Fruit fly (Drosophila melanogaster) whole organism, adult: ENCODE data around the gene CG6168.
A peak's percentile ranks its signal among the peaks of the same experiment; 100 is the strongest.

Experiments
- CG11617 ChIP-seq: fragments of 200-800 bp; sonication (Bioruptor generic); optimal IDR thresholded peaks from 2 replicates; lab custom pipeline; 2017; ENCODE audit warnings: mild to moderate bottlenecking, missing biosample characterization, missing genetic modification reagents, missing genetic modification characterization
- CG12768 ChIP-seq: fragments of 200-800 bp; sonication (Bioruptor generic); optimal IDR thresholded peaks from 2 replicates; lab custom pipeline; 2017; ENCODE audit warnings: missing biosample characterization, missing genetic modification characterization, mild to moderate bottlenecking, moderate library complexity, missing genetic modification reagents
- CG14711 ChIP-seq: fragments of 200-800 bp; sonication (Bioruptor generic); optimal IDR thresholded peaks from 2 replicates; lab custom pipeline; 2018; ENCODE audit warnings: missing biosample characterization, mild to moderate bottlenecking, missing genetic modification characterization, moderate library complexity
- CG33017 ChIP-seq: fragments of 200-800 bp; sonication (Bioruptor generic); optimal IDR thresholded peaks from 2 replicates; lab custom pipeline; 2018; ENCODE audit warnings: missing biosample characterization, mild to moderate bottlenecking, missing genetic modification characterization, moderate library complexity
- CG5204 ChIP-seq: fragments of 200-800 bp; sonication (Bioruptor generic); optimal IDR thresholded peaks from 2 replicates; lab custom pipeline; 2016; ENCODE audit warnings: missing biosample characterization, missing genetic modification characterization
- CG7045 ChIP-seq: fragments of 200-800 bp; sonication (Bioruptor generic); optimal IDR thresholded peaks from 2 replicates; lab custom pipeline; 2017; ENCODE audit warnings: missing biosample characterization, mild to moderate bottlenecking, missing genetic modification characterization
- CG7101 ChIP-seq: fragments of 200-800 bp; sonication (Bioruptor generic); optimal IDR thresholded peaks from 2 replicates; lab custom pipeline; 2018; ENCODE audit warnings: missing biosample characterization, mild to moderate bottlenecking, missing genetic modification characterization, moderate library complexity
- Clk ChIP-seq: fragments of 200-800 bp; sonication (Bioruptor generic); optimal IDR thresholded peaks from 2 replicates; lab custom pipeline; 2017; ENCODE audit warnings: missing biosample characterization, missing genetic modification characterization
- Crg-1 ChIP-seq: fragments of 200-800 bp; sonication (Bioruptor generic); optimal IDR thresholded peaks from 2 replicates; lab custom pipeline; 2016; ENCODE audit warnings: missing biosample characterization, missing genetic modification characterization
- Hr96 ChIP-seq: fragments of 200-800 bp; sonication (Bioruptor generic); optimal IDR thresholded peaks from 2 replicates; lab custom pipeline; 2016; ENCODE audit warnings: missing biosample characterization, missing genetic modification characterization
- Mnt ChIP-seq: fragments of 200-800 bp; sonication (Bioruptor generic); optimal IDR thresholded peaks from 2 replicates; lab custom pipeline; 2016; ENCODE audit warnings: missing biosample characterization, mild to moderate bottlenecking, missing genetic modification characterization
- bab1 ChIP-seq: fragments of 200-800 bp; sonication (Bioruptor generic); optimal IDR thresholded peaks from 3 replicates; lab custom pipeline; 2019; ENCODE audit warnings: missing biosample characterization, mild to moderate bottlenecking, missing genetic modification characterization, moderate library complexity
- cic ChIP-seq: fragments of 200-800 bp; sonication (Bioruptor generic); optimal IDR thresholded peaks from 2 replicates; lab custom pipeline; 2017; ENCODE audit warnings: missing biosample characterization, mild to moderate bottlenecking, missing genetic modification characterization, moderate library complexity
- cnc ChIP-seq, 2 experiments: fragments of >200 bp; optimal IDR thresholded peaks; 2 replicates each; lab custom pipeline; 2017
- kay ChIP-seq: fragments of 200-800 bp; sonication (Bioruptor generic); peaks from one replicate; lab custom pipeline; 2016; ENCODE audit warnings: missing biosample characterization, missing genetic modification characterization, borderline replicate concordance
- ovo ChIP-seq: fragments of 200-800 bp; sonication (Bioruptor generic); optimal IDR thresholded peaks from 2 replicates; lab custom pipeline; 2016; ENCODE audit warnings: missing biosample characterization, missing genetic modification characterization
- pad ChIP-seq: fragments of 200-800 bp; sonication (Bioruptor generic); optimal IDR thresholded peaks from 3 replicates; lab custom pipeline; 2017; ENCODE audit warnings: missing biosample characterization, missing genetic modification characterization, mild to moderate bottlenecking, moderate library complexity, missing genetic modification reagents
- tj ChIP-seq: fragments of 200-800 bp; sonication (Bioruptor generic); optimal IDR thresholded peaks from 3 replicates; lab custom pipeline; 2017; ENCODE audit warnings: missing biosample characterization, mild to moderate bottlenecking, missing genetic modification characterization, moderate library complexity
- toe ChIP-seq: fragments of 200-800 bp; sonication (Bioruptor generic); optimal IDR thresholded peaks from 2 replicates; lab custom pipeline; 2016; ENCODE audit warnings: missing biosample characterization, missing genetic modification characterization

CG6168 gene

dm6 chr3L:11321619-11322018, at the start of gene CG6168:
CG6168 (minus strand) TSS chr3L:11321719.
- no peak for TF ChIP-seq Hr96 (GFP tag; lab: Kevin White, UChicago)

- TF ChIP-seq cnc (optimal IDR thresholded peaks at IDR 0.05; lab: Kevin White, UChicago): no peak
- TF ChIP-seq cic: no peak
- TF ChIP-seq tj (GFP tag; lab: Kevin White, UChicago): no peak
- no peak for TF ChIP-seq kay
- TF ChIP-seq toe: no peak
- no peak for TF ChIP-seq CG33017 (tag; lab: Kevin White, UChicago)
- TF ChIP-seq Clk (GFP tag; lab: Kevin White, UChicago): no peak
- no peak for TF ChIP-seq Crg-1 (GFP tag; lab: Kevin White, UChicago)
- TF ChIP-seq CG7045: no peak
These were observed 48.5 kb upstream of the CG6168 start for dm6 chr3L:11369778-11370684.

- no peak for TF ChIP-seq CG5204 (GFP tag; lab: Kevin White, UChicago)
These were observed 47.1 kb upstream of the CG6168 start for dm6 chr3L:11368319-11369299.

dm6 chr3L:11367797-11368196, 46.3 kb upstream of the CG6168 start:
- TF ChIP-seq CG12768: no peak
- no peak for TF ChIP-seq CG7045
- TF ChIP-seq tj (GFP tag; lab: Kevin White, UChicago): no peak
- TF ChIP-seq CG7101 (tag; lab: Kevin White, UChicago): no peak
- TF ChIP-seq Mnt (GFP tag; lab: Kevin White, UChicago): no peak
- no peak for TF ChIP-seq CG11617 (GFP tag; lab: Kevin White, UChicago)
- TF ChIP-seq CG5204 (GFP tag; lab: Kevin White, UChicago): no peak
- TF ChIP-seq Crg-1 (GFP tag; lab: Kevin White, UChicago): no peak
- TF ChIP-seq bab1 (GFP tag; lab: Kevin White, UChicago): no peak
- no peak for TF ChIP-seq CG14711
- TF ChIP-seq cic: no peak
- no peak for TF ChIP-seq kay
- no peak for TF ChIP-seq Clk (GFP tag; lab: Kevin White, UChicago)
- no peak for TF ChIP-seq CG33017 (tag; lab: Kevin White, UChicago)
- no peak for TF ChIP-seq pad (GFP tag; lab: Kevin White, UChicago)
- TF ChIP-seq cnc (optimal IDR thresholded peaks at IDR 0.05; lab: Kevin White, UChicago): no peak

dm6 chr3L:11366422-11366821, 44.9 kb upstream of the CG6168 start:
- TF ChIP-seq toe (no peak), CG12768 (peak; percentile 63), Crg-1 (GFP tag; lab: Kevin White, UChicago) (no peak), CG33017 (tag; lab: Kevin White, UChicago) (no peak), pad (GFP tag; lab: Kevin White, UChicago) (peak; percentile 6), Hr96 (GFP tag; lab: Kevin White, UChicago) (peak; percentile 14), CG7045 (peak; percentile 0), Clk (GFP tag; lab: Kevin White, UChicago) (no peak), ovo (GFP tag; lab: Kevin White, UChicago) (no peak), tj (GFP tag; lab: Kevin White, UChicago) (peak; percentile 33)

- peak; percentile 88 for TF ChIP-seq CG12768
- peak; percentile 11 for TF ChIP-seq pad (GFP tag; lab: Kevin White, UChicago)
- TF ChIP-seq toe: peak; percentile 31
- no peak for TF ChIP-seq tj (GFP tag; lab: Kevin White, UChicago)
- TF ChIP-seq Crg-1 (GFP tag; lab: Kevin White, UChicago): peak; percentile 5
- TF ChIP-seq Hr96 (GFP tag; lab: Kevin White, UChicago): peak; percentile 13
- peak; percentile 73 for TF ChIP-seq CG5204 (GFP tag; lab: Kevin White, UChicago)
- no peak for TF ChIP-seq CG7045
- peak; percentile 23 for TF ChIP-seq cic
- peak; percentile 33 for TF ChIP-seq Clk (GFP tag; lab: Kevin White, UChicago)
- no peak for TF ChIP-seq Mnt (GFP tag; lab: Kevin White, UChicago)
These were observed 44.2 kb upstream of the CG6168 start for dm6 chr3L:11365432-11366318.
